Fruit fly (Drosophila melanogaster) whole organism, embryonic: ENCODE data around the gene Drsl5.
A peak's percentile ranks its signal among the peaks of the same experiment; 100 is the strongest.

Experiments used
- CG12769 ChIP-seq: fragments of 200-800 bp; sonication (Bioruptor generic); optimal IDR thresholded peaks from 2 replicates; lab custom pipeline; 2019; ENCODE audit warnings: missing biosample characterization, mild to moderate bottlenecking, missing genetic modification characterization, moderate library complexity
- CG13424 ChIP-seq: fragments of 200-800 bp; sonication (Bioruptor generic); optimal IDR thresholded peaks from 2 replicates; lab custom pipeline; 2019; ENCODE audit warnings: missing biosample characterization, mild to moderate bottlenecking, missing genetic modification characterization, moderate library complexity
- CG17361 ChIP-seq: fragments of 200-800 bp; sonication (Bioruptor generic); IDR thresholded peaks from 3 replicates; pipeline ENCODE4 v1.3.6; 2022; ENCODE audit warnings: missing biosample characterization, missing genetic modification characterization
- CG18599 ChIP-seq: fragments of 200-800 bp; sonication (Bioruptor generic); optimal IDR thresholded peaks from 3 replicates; lab custom pipeline; 2017; ENCODE audit warnings: missing biosample characterization, missing genetic modification characterization, mild to moderate bottlenecking, moderate library complexity, missing genetic modification reagents
- CG2129 ChIP-seq: fragments of 200-800 bp; sonication (Bioruptor generic); IDR thresholded peaks from 2 replicates; pipeline ENCODE4 v1.3.6; 2022; ENCODE audit warnings: missing biosample characterization, missing genetic modification characterization; ENCODE audit not compliant: partially characterized antibody
- CG3163 ChIP-seq: fragments of 200-800 bp; sonication (Bioruptor generic); optimal IDR thresholded peaks from 3 replicates; lab custom pipeline; 2016; ENCODE audit warnings: missing biosample characterization, missing genetic modification characterization
- CG3847 ChIP-seq: fragments of 200-800 bp; sonication (Bioruptor generic); IDR thresholded peaks from 2 replicates; pipeline ENCODE4 v1.3.6; 2022; ENCODE audit warnings: missing biosample characterization, missing genetic modification characterization
- CG42726 ChIP-seq: fragments of 200-800 bp; sonication (Bioruptor generic); IDR thresholded peaks from 2 replicates; pipeline ENCODE4 v1.3.6; 2022; ENCODE audit warnings: missing biosample characterization, missing genetic modification characterization; ENCODE audit not compliant: partially characterized antibody
- CG5180 ChIP-seq: fragments of 200-800 bp; sonication (Bioruptor generic); optimal IDR thresholded peaks from 3 replicates; lab custom pipeline; 2017; ENCODE audit warnings: missing biosample characterization, missing genetic modification characterization, mild to moderate bottlenecking, moderate library complexity, missing genetic modification reagents
- CG8089 ChIP-seq: fragments of 200-800 bp; sonication (Bioruptor generic); optimal IDR thresholded peaks from 3 replicates; lab custom pipeline; 2016; ENCODE audit warnings: missing biosample characterization, missing genetic modification characterization
- CG8290 ChIP-seq, 3 experiments: fragments of 200-800 bp; sonication (Bioruptor generic); optimal IDR thresholded peaks; 2 replicates each; lab custom pipeline; 2016 to 2019; ENCODE audit warnings: missing biosample characterization in 3 of 3, missing genetic modification characterization in 3 of 3, mild to moderate bottlenecking in 2 of 3, moderate library complexity in 1 of 3
- CG8765 ChIP-seq: fragments of 200-800 bp; sonication (Bioruptor generic); IDR thresholded peaks from 2 replicates; pipeline ENCODE4 v1.3.6; 2022; ENCODE audit warnings: missing biosample characterization, missing genetic modification characterization
- CkIIα-i1 ChIP-seq: fragments of 200-800 bp; sonication (Bioruptor generic); IDR thresholded peaks from 2 replicates; pipeline ENCODE4 v1.3.6; 2022; ENCODE audit warnings: missing biosample characterization, missing genetic modification characterization
- Dbx ChIP-seq: fragments of 200-800 bp; sonication (Bioruptor generic); IDR thresholded peaks from 3 replicates; pipeline ENCODE4 v1.3.6; 2022; ENCODE audit warnings: missing biosample characterization, missing genetic modification characterization
- Dek ChIP-seq: fragments of 200-800 bp; sonication (Bioruptor generic); optimal IDR thresholded peaks from 3 replicates; lab custom pipeline; 2019; ENCODE audit warnings: missing biosample characterization, mild to moderate bottlenecking, missing genetic modification characterization, moderate library complexity
- Dfd ChIP-seq, 2 experiments: fragments of >200 bp; optimal IDR thresholded peaks; 2 replicates each; lab custom pipeline; 2017; ENCODE audit warnings: missing biosample characterization in 2 of 2, missing genetic modification characterization in 2 of 2
- Drgx ChIP-seq: fragments of 200-800 bp; sonication (Bioruptor generic); IDR thresholded peaks from 2 replicates; pipeline ENCODE4 v1.3.6; 2022; ENCODE audit warnings: missing biosample characterization, missing genetic modification characterization
- Jarid2 ChIP-seq: fragments of 200-800 bp; sonication (Bioruptor generic); optimal IDR thresholded peaks from 3 replicates; lab custom pipeline; 2017; ENCODE audit warnings: mild to moderate bottlenecking, missing biosample characterization, missing genetic modification reagents, missing genetic modification characterization
- Lhr ChIP-seq: fragments of 200-800 bp; sonication (Bioruptor generic); optimal IDR thresholded peaks from 3 replicates; lab custom pipeline; 2017; ENCODE audit warnings: mild to moderate bottlenecking, missing biosample characterization, missing genetic modification reagents, missing genetic modification characterization
- MTF-1 ChIP-seq: fragments of 200-800 bp; sonication (Bioruptor generic); optimal IDR thresholded peaks from 2 replicates; lab custom pipeline; 2018; ENCODE audit warnings: missing biosample characterization, mild to moderate bottlenecking, missing genetic modification characterization, borderline replicate concordance
- Mad ChIP-seq: fragments of 200-800 bp; sonication (Bioruptor generic); optimal IDR thresholded peaks from 2 replicates; lab custom pipeline; 2016; ENCODE audit warnings: missing biosample characterization, missing genetic modification characterization
- Med ChIP-seq: fragments of 200-800 bp; sonication (Bioruptor generic); peaks from one replicate; lab custom pipeline; 2016; ENCODE audit warnings: missing biosample characterization, missing genetic modification characterization, mild to moderate bottlenecking, inconsistent platforms, moderate library complexity
- Opbp ChIP-seq: fragments of 200-800 bp; sonication (Bioruptor generic); IDR thresholded peaks from 3 replicates; pipeline ENCODE4 v1.3.6; 2022; ENCODE audit warnings: missing biosample characterization, missing genetic modification characterization; ENCODE audit not compliant: partially characterized antibody
- Sin3A ChIP-seq: fragments of >200 bp; optimal IDR thresholded peaks from 2 replicates; lab custom pipeline; 2018
- Sry-δ ChIP-seq: fragments of 200-800 bp; sonication (Bioruptor generic); optimal IDR thresholded peaks from 2 replicates; lab custom pipeline; 2016; ENCODE audit warnings: missing biosample characterization, missing genetic modification characterization
- YL-1 ChIP-seq: fragments of 200-800 bp; sonication (Bioruptor generic); optimal IDR thresholded peaks from 3 replicates; lab custom pipeline; 2017; ENCODE audit warnings: missing biosample characterization, mild to moderate bottlenecking, missing genetic modification characterization
- cato ChIP-seq: fragments of 200-800 bp; sonication (Bioruptor generic); optimal IDR thresholded peaks from 2 replicates; lab custom pipeline; 2016; ENCODE audit warnings: missing biosample characterization, missing genetic modification characterization, borderline replicate concordance
- caup ChIP-seq: fragments of 200-800 bp; sonication (Bioruptor generic); optimal IDR thresholded peaks from 3 replicates; lab custom pipeline; 2017; ENCODE audit warnings: missing biosample characterization, mild to moderate bottlenecking, missing genetic modification characterization, moderate library complexity; ENCODE audit not compliant: severe bottlenecking
- dpn ChIP-seq, 2 experiments: fragments of 200-800 bp; sonication (Bioruptor generic); optimal IDR thresholded peaks; 3 replicates each; lab custom pipeline; 2016; ENCODE audit warnings: missing biosample characterization in 2 of 2, missing genetic modification characterization in 2 of 2
- en ChIP-seq: fragments of 200-800 bp; sonication (Bioruptor generic); optimal IDR thresholded peaks from 2 replicates; lab custom pipeline; 2016; ENCODE audit warnings: missing biosample characterization, missing genetic modification characterization
- gem ChIP-seq: fragments of 200-800 bp; sonication (Bioruptor generic); optimal IDR thresholded peaks from 2 replicates; lab custom pipeline; 2019; ENCODE audit warnings: missing biosample characterization, mild to moderate bottlenecking, missing genetic modification characterization, moderate library complexity
- grn ChIP-seq: fragments of 200-800 bp; sonication (Bioruptor generic); optimal IDR thresholded peaks from 3 replicates; lab custom pipeline; 2017; ENCODE audit warnings: missing biosample characterization, missing genetic modification characterization
- gro ChIP-seq: fragments of 200-800 bp; sonication (Bioruptor generic); optimal IDR thresholded peaks from 2 replicates; lab custom pipeline; 2016; ENCODE audit warnings: missing biosample characterization, missing genetic modification characterization
- insv ChIP-seq, 2 experiments: fragments of 200-800 bp; sonication (Bioruptor generic); optimal IDR thresholded peaks; 3 replicates each; lab custom pipeline; 2016 to 2018; ENCODE audit warnings: missing biosample characterization in 2 of 2, missing genetic modification characterization in 2 of 2
- kah ChIP-seq: fragments of 200-800 bp; sonication (Bioruptor generic); optimal IDR thresholded peaks from 2 replicates; lab custom pipeline; 2018; ENCODE audit warnings: missing biosample characterization, mild to moderate bottlenecking, missing genetic modification characterization
- lilli ChIP-seq: fragments of 200-800 bp; sonication (Bioruptor generic); optimal IDR thresholded peaks from 3 replicates; lab custom pipeline; 2016; ENCODE audit warnings: missing biosample characterization, missing genetic modification characterization
- maf-S ChIP-seq: fragments of 200-800 bp; sonication (Bioruptor generic); optimal IDR thresholded peaks from 2 replicates; lab custom pipeline; 2016; ENCODE audit warnings: missing biosample characterization, missing genetic modification characterization
- nerfin-2 ChIP-seq: fragments of 200-800 bp; sonication (Bioruptor generic); IDR thresholded peaks from 2 replicates; pipeline ENCODE4 v1.3.6; 2022; ENCODE audit warnings: missing biosample characterization, missing genetic modification characterization; ENCODE audit not compliant: partially characterized antibody
- nom ChIP-seq: fragments of 200-800 bp; sonication (Bioruptor generic); optimal IDR thresholded peaks from 2 replicates; lab custom pipeline; 2017; ENCODE audit warnings: missing biosample characterization, missing genetic modification characterization, mild to moderate bottlenecking, moderate library complexity, missing genetic modification reagents
- pan ChIP-seq, 4 experiments: fragments of >200 bp in 3 of 4; fragments of 200-800 bp in 1 of 4; sonication (Bioruptor generic) in 1 of 4; optimal IDR thresholded peaks in 3 of 4; IDR thresholded peaks in 1 of 4; 2 replicates each; pipeline versions ENCODE4 v1.3.6 to Lab custom; 2017 to 2022; ENCODE audit warnings: missing biosample characterization in 2 of 4, missing genetic modification characterization in 2 of 4, mixed read lengths in 1 of 4
- rib ChIP-seq: fragments of 200-800 bp; sonication (Bioruptor generic); IDR thresholded peaks from 2 replicates; pipeline ENCODE4 v1.3.6; 2022; ENCODE audit warnings: missing biosample characterization, missing genetic modification characterization
- ro ChIP-seq: fragments of 200-800 bp; sonication (Bioruptor generic); IDR thresholded peaks from 2 replicates; pipeline ENCODE4 v1.3.6; 2022; ENCODE audit warnings: missing biosample characterization, missing genetic modification characterization
- sd ChIP-seq: fragments of 200-800 bp; sonication (Bioruptor generic); optimal IDR thresholded peaks from 3 replicates; lab custom pipeline; 2018; ENCODE audit warnings: missing biosample characterization, mild to moderate bottlenecking, missing genetic modification characterization, moderate library complexity
- sqz ChIP-seq: fragments of 200-800 bp; sonication (Bioruptor generic); optimal IDR thresholded peaks from 3 replicates; lab custom pipeline; 2018; ENCODE audit warnings: missing biosample characterization, mild to moderate bottlenecking, missing genetic modification characterization
- tap ChIP-seq: fragments of 200-800 bp; optimal IDR thresholded peaks from 3 replicates; lab custom pipeline; 2019; ENCODE audit warnings: missing biosample characterization, mild to moderate bottlenecking, missing genetic modification characterization, moderate library complexity

Gene Drsl5

DNA sequence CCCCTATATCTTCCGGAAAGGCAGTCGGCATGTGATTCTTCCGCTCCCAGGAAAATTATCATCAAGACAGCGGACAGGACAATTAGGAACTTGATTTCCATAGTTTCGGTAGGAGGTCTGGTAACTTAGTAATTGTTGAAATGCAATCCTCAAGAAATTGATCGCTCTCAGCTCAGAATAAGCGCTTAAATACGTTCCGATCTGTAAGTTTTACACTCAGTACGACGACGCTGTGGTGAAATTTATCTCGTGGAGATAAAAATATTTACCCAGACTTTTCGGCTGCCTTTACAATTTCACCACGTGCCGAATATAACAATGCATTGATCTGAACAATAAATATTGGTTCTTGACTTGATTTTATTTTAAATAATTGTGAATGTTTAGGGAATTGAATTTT is 19.1 kb downstream of the Drsl5 start, which contains the start of gene Drsl1:
Gene Drsl1, minus strand, starts transcription at position 101 of the 400 bp plus-strand sequence.
- TF ChIP-seq nerfin-2 (GFP tag; lab: Robert Waterston, UW) (no peak), Dfd (GFP tag; optimal IDR thresholded peaks at IDR 0.05; lab: Kevin White, UChicago) (no peak), CG8765 (no peak)

dm6 chr3L:3336368-3337164 is 20.0 kb downstream of the Drsl5 start, which contains the start of the genes Drsl6 and kst:
Gene Drsl6, minus strand, starts transcription at chr3L:3336418.
Gene kst, plus strand, starts transcription at chr3L:3336860.
- TF ChIP-seq sqz (GFP tag; lab: Kevin White, UChicago) = peak; percentile 6
- TF ChIP-seq Dbx (GFP tag; lab: Robert Waterston, UW) = peak; percentile 33; the same call in 1 of the 3 replicates
- peak; percentile 3 for TF ChIP-seq Mad
- peak; percentile 29 for TF ChIP-seq maf-S (GFP tag; lab: Kevin White, UChicago)
- TF ChIP-seq CG17361 (GFP tag; lab: Robert Waterston, UW) = no peak
- peak; percentile 38 for TF ChIP-seq gro (GFP tag; lab: Kevin White, UChicago)
- peak; percentile 13 for TF ChIP-seq CG13424 (tag; lab: Kevin White, UChicago)
- peak; percentile 3 for TF ChIP-seq Dek
- TF ChIP-seq ro (GFP tag; lab: Robert Waterston, UW) = no peak
- TF ChIP-seq CG8290 (GFP tag; optimal IDR thresholded peaks at IDR 0.05; lab: Kevin White, UChicago) = peak; percentile 41
- no peak for TF ChIP-seq CG8290 (tag; optimal IDR thresholded peaks at IDR 0.05; lab: Kevin White, UChicago)
- no peak for TF ChIP-seq cato
- TF ChIP-seq CG12769 (tag; lab: Kevin White, UChicago) = no peak
- no peak for TF ChIP-seq pan (optimal IDR thresholded peaks at IDR 0.05; lab: Kevin White, UChicago)
- TF ChIP-seq pan (GFP tag; optimal IDR thresholded peaks at IDR 0.05 in 1 of 2, IDR thresholded peaks at IDR 0.05 in 1 of 2) = peak in 1 of 2 experiments; percentile 33
- peak; percentile 40 for TF ChIP-seq kah (GFP tag; lab: Kevin White, UChicago)
- TF ChIP-seq nom (GFP tag; lab: Kevin White, UChicago) = peak; percentile 78
- peak; percentile 44; the same call in 1 of the 2 replicates for TF ChIP-seq Drgx (GFP tag; lab: Robert Waterston, UW)
- peak; percentile 96 for TF ChIP-seq sd
- peak in 1 of 2 experiments; percentile 27 for TF ChIP-seq dpn (GFP tag; optimal IDR thresholded peaks at IDR 0.05; lab: Kevin White, UChicago)
- peak; percentile 40 for TF ChIP-seq CG3847
- peak; percentile 19 for TF ChIP-seq YL-1
- TF ChIP-seq MTF-1 (GFP tag; lab: Kevin White, UChicago) = peak; percentile 13
- peak; percentile 16 for TF ChIP-seq grn (GFP tag; lab: Kevin White, UChicago)
- peak; percentile 70 for TF ChIP-seq Opbp (GFP tag; lab: Robert Waterston, UW)
- TF ChIP-seq CG2129 (GFP tag; lab: Robert Waterston, UW) = no peak
- peak; percentile 86 for TF ChIP-seq CG3163 (GFP tag; lab: Kevin White, UChicago)
- peak; percentile 16 for TF ChIP-seq Sin3A (lab: Kevin White, UChicago)
- no peak for TF ChIP-seq tap
- peak in 1 of 2 experiments; percentile 89 for TF ChIP-seq insv (GFP tag; optimal IDR thresholded peaks at IDR 0.05; lab: Kevin White, UChicago)
- TF ChIP-seq gem (tag; lab: Kevin White, UChicago) = peak; percentile 79
- peak; percentile 97 for TF ChIP-seq Jarid2
- TF ChIP-seq CG42726 (GFP tag; lab: Robert Waterston, UW) = peak; percentile 67; the same call in 1 of the 2 replicates
- TF ChIP-seq rib (GFP tag; lab: Robert Waterston, UW) = peak; percentile 60; the same call in 1 of the 2 replicates
- peak; percentile 6 for TF ChIP-seq Lhr
- no peak for TF ChIP-seq CkIIα-i1 (GFP tag; lab: Robert Waterston, UW)
- no peak for TF ChIP-seq CG5180 (GFP tag; lab: Kevin White, UChicago)
- TF ChIP-seq CG18599 (GFP tag; lab: Kevin White, UChicago) = no peak
- no peak for TF ChIP-seq CG8089
- peak; percentile 88 for TF ChIP-seq Med (GFP tag; lab: Kevin White, UChicago)
- TF ChIP-seq Sry-δ (GFP tag; lab: Kevin White, UChicago) = peak; percentile 50
- TF ChIP-seq en (GFP tag; lab: Kevin White, UChicago) = no peak
- TF ChIP-seq lilli (GFP tag; lab: Kevin White, UChicago) = peak; percentile 16
- peak; percentile 57 for TF ChIP-seq caup
